Fruit fly (Drosophila melanogaster) whole organism, larva: Measurements from ENCODE around the gene ogre.

Experiments
- noc ChIP-seq: fragments of 200-800 bp; sonication (Bioruptor generic); optimal IDR thresholded peaks from 3 replicates; lab custom pipeline; 2019; ENCODE audit warnings: missing biosample characterization, mild to moderate bottlenecking, missing genetic modification characterization, moderate library complexity

Gene ogre

DNA sequence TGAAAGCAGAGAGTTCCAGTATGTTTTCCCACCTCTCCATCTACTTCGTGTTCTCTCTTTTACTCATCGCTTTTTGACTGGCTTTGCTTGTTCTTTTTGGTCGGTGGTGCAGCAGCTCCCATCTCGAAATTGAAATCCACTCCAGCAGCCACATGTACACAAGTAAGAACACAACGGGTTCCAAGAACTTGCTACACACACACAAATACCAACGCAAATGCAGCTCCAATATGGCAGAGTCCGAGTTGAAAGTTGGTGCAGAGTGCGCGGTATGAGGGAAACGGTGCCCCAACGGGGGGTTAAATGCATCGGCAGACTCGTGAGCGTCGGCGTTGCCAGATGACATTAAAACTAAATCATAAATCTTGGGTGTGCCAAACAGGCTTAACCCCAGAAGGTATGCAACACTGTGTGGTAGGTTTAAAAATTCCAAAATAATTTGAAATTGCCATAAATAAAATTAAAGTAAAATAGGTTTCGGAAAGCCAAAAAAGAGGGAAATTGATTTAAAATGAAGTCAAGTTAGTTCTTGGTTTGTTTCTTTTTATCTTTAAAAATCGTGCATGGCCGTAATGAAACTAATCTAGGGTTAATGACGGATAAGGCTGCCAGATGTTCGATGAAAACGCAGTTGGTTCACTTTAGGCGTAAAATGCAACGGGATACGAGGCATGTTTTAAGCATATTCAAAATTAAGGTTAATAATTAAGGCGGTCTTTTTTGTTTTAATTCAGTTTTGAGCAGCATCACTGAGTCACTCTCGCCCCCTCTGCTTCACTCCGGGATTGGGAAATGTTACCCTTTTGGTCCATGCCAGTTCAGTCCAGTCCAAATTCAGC, 6.8 kb upstream of the ogre start:
- TF ChIP-seq noc (tag; lab: Kevin White, UChicago): no peak

DNA sequence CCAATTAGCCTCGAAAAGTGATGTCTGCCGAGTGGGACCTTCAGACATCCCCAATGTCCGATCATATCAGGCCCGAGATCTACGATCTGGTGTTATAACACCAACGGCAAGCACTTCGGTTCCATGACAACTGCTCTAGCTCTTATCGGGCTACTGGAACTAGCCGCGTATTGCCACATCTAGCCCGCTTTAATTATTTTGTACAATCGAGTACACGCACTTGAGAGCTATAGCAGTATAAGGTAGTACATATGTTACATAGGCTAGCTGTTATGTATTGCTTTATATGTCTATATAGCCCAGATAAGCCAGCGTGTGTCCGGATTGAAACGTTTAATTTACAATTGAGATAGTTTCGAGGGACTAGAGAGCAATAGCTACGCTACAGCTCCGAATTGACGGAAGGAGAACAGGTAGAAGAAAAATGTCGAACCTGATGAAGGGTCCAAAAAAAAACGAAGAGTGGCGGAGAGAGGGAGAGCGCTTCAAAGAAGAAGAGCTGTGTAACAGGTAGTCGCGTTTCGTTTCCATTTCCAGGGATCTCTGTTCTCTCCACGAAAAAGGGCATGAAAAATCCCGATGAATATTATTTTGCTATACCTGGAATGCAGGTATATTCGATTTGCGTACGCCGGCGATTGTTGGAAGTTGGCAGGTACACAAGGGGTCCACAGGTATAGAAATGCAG, 6.0 kb upstream of the ogre start:
- no peak for TF ChIP-seq noc (tag; lab: Kevin White, UChicago)

DNA sequence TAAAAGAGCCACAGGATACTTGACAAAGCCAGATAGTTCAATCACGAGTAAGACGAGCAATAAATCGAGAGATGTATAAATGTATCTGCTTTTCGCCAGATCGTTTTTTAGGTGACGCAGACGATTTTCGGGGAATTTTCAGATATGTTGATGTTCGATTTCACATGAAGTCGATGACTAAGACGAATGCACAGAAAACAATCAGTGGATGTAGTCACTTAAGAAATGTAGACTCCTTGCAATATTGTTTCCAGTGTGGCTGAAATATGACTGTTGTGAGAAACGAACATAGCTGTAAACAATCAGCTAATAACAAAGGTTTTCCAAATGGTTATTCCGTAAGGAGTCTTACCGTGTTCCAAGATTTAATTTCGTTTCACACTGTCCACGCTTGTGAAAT, 5.0 kb upstream of the ogre start:
- TF ChIP-seq noc (tag; lab: Kevin White, UChicago): no peak

DNA sequence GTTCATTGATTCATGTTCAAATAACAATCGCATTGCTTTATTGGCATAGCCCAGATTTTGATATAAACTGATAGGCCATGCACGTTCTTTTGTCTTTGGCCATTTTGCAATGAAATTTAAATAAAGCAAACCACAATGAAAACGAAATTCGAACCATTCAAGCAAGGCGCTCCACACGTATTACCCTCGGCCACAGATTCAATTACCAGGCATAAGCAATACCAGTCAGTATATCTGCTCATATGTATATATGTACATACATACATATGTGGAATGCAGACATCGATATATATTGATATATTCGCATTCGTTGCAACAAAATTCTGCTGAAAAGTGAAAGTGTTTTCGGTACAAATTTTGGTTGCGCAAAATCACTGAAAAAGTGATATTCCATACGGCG, 4.1 kb upstream of the ogre start:
- no peak for TF ChIP-seq noc (tag; lab: Kevin White, UChicago)

DNA sequence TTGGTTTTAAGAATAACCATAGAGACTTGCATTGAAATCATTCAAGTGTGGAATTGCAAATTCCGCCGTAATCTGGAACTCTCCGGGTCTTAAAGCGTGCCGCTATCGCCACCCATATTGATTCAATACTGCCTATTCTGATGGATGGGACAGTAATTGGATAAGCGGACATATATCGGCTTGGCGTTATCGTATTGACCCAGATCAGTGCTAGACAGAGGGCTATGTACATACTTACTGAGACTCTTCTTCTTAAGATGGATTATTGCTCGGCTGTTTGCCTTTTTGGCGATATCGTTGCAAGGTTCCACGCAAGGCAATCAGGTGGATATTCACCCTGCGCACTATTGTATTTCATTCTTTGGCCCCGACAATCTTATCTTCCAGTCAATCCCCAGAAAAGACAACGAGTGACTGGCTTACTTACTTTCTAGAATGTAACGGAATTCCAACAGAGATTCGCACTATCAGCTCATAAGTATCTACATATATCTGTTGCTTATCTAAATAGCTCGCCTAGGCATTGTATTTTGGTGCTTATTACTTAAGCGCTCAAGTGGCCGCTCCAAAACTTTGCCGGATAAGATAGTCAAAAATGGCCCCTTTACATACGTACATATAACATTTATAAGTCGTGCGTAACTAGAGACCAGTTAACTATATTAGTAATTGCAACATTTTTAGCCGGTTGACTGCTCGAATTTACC, 3.5 kb upstream of the ogre start:
- TF ChIP-seq noc (tag; lab: Kevin White, UChicago): no peak

DNA sequence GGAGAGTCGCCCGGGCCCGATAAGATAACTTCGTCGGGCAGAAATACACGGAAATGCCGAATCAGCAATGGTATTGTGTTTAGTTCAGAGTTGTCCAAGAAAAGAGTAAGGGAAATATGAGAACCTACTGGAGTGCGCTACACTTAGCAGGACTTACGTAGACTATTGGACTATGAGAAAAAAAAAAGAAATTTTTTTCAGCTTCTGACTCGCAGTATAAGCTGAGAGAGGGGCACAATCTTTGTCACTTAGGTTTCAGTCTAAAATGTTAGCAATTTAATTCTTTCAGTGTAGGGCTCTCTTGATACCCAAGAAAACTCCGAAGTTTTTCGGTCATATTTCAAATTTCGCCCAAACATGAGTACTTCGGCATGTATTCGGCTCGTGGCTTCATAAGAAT, 2.6 kb upstream of the ogre start:
- TF ChIP-seq noc (tag; lab: Kevin White, UChicago): peak; percentile 75

DNA sequence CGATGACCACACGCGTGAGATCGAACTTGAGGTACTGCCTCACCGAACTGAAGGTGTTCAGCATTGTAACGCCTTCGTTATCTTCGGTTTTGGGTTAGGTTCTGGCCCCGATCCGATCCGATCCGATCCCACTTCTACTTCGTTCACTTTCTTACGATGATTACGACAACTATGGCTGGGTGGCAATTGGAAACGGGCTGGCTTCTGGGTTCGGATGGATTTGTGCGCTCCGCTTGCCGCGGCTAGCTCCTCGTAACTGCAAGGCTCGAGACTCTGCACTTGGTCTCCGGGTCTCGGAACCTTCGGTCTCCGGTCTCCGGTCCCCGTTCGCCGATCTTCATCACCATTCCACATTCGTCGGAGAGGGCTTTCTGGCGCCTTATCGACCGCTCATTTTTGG, 2.2 kb upstream of the ogre start, which contains the start of gene Inx7:
Gene Inx7, minus strand, starts transcription at position 263 of the 400 bp plus-strand sequence.
- TF ChIP-seq noc (tag; lab: Kevin White, UChicago): no peak

DNA sequence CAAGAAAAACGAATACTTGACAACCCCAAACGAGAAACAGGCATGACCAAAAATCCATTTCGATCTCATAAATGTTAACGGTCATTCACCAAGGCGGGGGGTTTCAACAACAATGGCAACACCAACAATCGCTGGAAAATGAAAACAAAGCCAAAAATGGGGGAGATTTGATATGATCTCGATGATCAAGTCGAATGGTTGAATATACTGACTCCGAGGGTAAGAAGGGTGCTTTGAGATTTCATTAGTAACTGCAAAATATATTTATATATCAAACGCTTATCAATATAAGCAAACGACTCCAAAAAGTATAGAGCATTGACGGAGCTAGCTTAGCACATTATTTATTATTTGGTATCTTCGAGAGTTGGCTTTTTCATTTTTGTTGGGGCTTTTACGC, 1.0 kb downstream of the ogre start:
- TF ChIP-seq noc (tag; lab: Kevin White, UChicago): peak; percentile 38

DNA sequence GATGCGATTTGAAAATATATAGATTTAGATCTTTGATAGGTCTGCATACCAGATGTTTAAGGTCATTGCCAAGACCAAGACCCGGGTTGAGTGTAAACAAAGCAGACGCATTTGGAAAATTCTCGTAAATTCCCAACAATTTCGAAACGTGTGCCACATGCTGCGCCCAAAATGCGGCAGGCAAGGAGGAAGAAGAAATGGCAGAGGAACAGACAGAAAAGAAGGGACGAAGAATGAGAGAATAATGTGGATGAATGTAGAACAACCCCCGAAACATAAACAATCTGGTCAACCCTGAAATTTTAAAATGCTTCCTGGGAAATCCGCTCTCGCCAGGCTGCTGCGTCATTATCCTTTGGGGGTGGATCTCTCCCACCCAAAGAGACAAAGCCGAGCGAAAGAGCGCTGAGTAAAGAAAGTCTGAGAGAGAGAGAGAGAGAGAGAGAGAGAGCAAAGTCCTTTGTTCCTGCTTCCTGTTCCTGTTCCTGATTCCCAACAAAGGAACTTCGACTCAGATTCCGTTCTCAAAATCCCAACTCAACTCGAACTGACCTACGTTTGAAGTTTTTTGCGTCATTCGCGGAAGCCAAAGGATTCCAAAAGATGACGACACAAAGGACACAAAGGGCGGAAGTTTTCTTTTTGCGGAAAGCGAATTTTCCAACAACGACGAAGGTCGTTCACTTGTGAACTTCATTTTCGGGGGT, 2.3 kb downstream of the ogre start:
- no peak for TF ChIP-seq noc (tag; lab: Kevin White, UChicago)

DNA sequence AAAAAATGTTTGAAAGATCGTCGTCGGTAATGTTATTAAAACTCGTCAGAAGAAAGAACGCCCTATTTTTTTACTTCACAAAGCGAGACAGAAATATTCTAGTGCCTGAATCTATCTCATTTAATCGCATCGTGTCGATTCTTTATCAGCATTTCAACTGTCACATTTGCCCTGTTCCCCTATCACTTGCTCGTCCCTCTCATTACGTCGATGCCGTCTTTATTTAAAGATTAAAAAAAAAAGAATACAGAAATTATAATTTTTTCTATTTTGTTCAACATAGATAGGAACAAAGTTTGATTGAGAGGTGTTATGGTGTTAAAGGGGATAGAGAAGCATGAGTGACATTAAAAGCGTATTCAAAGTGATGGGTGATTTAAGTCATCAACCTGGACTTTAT, 3.0 kb downstream of the ogre start:
- TF ChIP-seq noc (tag; lab: Kevin White, UChicago): peak; percentile 14

DNA sequence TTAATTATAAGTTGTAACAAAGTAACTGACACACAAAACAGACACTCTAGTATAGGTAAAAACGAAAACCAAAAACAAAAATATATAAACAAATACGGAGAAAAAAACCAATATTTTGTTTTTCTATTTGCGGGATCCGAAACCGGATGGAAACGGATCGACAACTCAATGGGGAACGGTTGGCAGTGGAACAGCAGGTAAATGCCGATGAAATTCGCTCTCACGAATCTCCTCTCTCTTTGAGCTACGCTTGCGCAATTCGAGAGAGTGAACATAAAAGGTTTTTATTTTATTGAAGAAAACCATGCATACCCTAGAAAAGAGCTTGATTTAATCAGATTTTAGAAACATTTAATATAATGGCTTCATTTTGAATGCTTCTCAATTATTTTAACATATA, 4.0 kb downstream of the ogre start:
- TF ChIP-seq noc (tag; lab: Kevin White, UChicago): no peak

DNA sequence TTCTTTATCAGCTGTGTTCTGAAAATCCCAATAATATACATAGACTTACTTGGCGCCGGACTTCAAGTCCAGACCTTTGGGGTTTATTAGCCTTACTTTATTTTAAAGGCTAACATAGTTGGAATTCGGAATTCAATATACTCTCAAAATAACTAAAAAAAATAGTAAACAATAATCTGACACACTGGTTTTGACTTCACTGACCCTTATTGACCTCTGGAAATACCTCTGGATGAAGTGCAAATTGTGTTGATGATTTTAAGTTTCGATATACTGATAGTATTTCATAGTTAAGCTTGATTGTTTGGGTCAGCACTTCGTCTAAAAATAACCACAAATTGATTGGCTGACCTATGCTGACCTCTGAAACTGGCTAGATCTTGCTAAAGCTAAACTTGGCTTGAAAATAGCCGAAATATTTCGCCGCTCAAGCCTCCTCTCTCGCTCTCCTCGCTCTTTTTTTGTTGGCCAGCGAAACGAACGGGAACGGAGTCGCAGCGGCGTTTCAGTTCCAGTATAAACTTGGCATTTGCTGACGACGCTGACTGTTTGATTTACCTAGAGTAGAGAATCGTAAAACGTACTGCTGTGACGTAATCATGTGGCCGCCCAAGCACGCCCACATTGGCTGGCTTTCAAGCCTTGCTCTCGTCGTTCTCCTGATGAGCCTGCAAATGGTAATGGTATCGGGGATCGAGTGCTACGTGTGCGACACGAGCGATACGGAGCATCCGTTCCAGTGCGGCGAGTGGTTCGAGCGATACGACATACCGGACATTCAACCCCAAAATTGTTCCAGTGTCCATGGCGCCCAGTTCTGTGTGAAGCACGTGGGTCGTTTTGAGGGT, 4.9 kb downstream of the ogre start, which contains the start of gene bou:
Gene bou, plus strand, starts transcription at position 507 of the 848 bp plus-strand sequence.
- no peak for TF ChIP-seq noc (tag; lab: Kevin White, UChicago)

DNA sequence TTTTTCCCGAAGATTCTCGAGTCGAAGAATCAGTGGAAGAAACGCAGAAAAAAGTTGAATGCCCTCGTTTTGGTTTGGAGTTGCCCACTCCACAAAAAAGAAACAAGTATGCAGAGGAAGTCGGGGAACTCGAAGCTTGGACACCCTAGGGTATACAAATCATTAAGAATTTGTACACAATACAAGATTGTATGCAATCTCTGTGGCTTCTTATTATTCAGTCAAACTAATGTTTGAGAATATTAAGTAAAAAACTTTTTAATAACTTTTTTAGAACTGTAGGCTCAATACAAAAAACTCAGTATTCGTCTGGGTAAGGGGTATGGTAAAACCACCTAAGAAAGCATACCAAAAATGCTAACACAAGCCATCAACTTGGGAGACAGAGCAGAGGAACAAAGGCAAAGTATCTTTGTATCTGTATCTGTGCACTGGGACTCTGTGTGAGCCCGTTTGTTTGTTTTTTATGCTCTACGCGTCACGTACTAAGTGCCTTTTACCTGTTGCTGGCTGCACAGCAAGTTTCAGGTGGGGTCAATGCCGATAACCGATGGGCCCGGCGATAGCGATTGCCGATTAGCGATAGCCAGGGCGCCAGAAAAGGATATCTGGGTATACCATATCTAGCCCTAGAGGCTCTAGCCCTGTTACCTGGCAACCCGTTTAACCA, 5.8 kb downstream of the ogre start:
- TF ChIP-seq noc (tag; lab: Kevin White, UChicago): peak; percentile 88
